Worm (Caenorhabditis elegans) whole organism, mixed stage, embryonic: ENCODE measurements around the gene lelo-3.

ENCODE experiments used
- M03D4.4 ChIP-seq: sonication (generic microtip); optimal IDR thresholded peaks from 2 replicates; lab custom pipeline; 2017; ENCODE audit warnings: mild to moderate bottlenecking, missing genetic modification characterization, missing compliant biosample characterization
- ceh-39 ChIP-seq: fragments of 150-350 bp; optimal IDR thresholded peaks from 2 replicates; lab custom pipeline; 2014; ENCODE audit warnings: missing biosample characterization, missing genetic modification characterization
- hlh-1 ChIP-seq: fragments of 150-350 bp; optimal IDR thresholded peaks from 2 replicates; lab custom pipeline; 2014; ENCODE audit warnings: missing biosample characterization, missing genetic modification reagents, missing genetic modification characterization
- lsy-2 ChIP-seq: fragments of 150-350 bp; optimal IDR thresholded peaks from 2 replicates; lab custom pipeline; 2014; ENCODE audit warnings: missing biosample characterization, missing genetic modification characterization
- mab-5 ChIP-seq: fragments of 150-350 bp; optimal IDR thresholded peaks from 2 replicates; lab custom pipeline; 2014; ENCODE audit warnings: missing biosample characterization, missing genetic modification characterization
- nhr-2 ChIP-seq: fragments of 150-350 bp; optimal IDR thresholded peaks from 2 replicates; lab custom pipeline; 2014; ENCODE audit warnings: missing biosample characterization, missing genetic modification characterization
- nhr-237 ChIP-seq: fragments of 150-350 bp; optimal IDR thresholded peaks from 2 replicates; lab custom pipeline; 2014; ENCODE audit warnings: missing biosample characterization, missing genetic modification characterization
- nhr-28 ChIP-seq: fragments of 150-350 bp; optimal IDR thresholded peaks from 2 replicates; lab custom pipeline; 2014; ENCODE audit warnings: missing biosample characterization, missing genetic modification characterization
- nhr-76 ChIP-seq: sonication (generic microtip); optimal IDR thresholded peaks from 2 replicates; lab custom pipeline; 2017; ENCODE audit warnings: missing biosample characterization, missing genetic modification characterization
- pha-4 ChIP-seq: fragments of 150-350 bp; optimal IDR thresholded peaks from 2 replicates; lab custom pipeline; 2018; ENCODE audit warnings: missing biosample characterization, missing genetic modification reagents, missing genetic modification characterization
- snpc-4 ChIP-seq: fragments of 150-350 bp; optimal IDR thresholded peaks from 2 replicates; lab custom pipeline; 2014; ENCODE audit warnings: missing biosample characterization, missing genetic modification characterization
- unc-39 ChIP-seq: fragments of 150-350 bp; optimal IDR thresholded peaks from 2 replicates; lab custom pipeline; 2014; ENCODE audit warnings: missing biosample characterization, missing genetic modification characterization

ce11 chrX:6050078-6050477 is 27.7 kb upstream of the lelo-3 start:
- TF ChIP-seq nhr-2, result no peak
- TF ChIP-seq lsy-2 (tag; lab: Kevin White, UChicago), result no peak
- TF ChIP-seq nhr-237 (tag; lab: Kevin White, UChicago), result no peak
- no peak for TF ChIP-seq snpc-4 (tag; lab: Kevin White, UChicago)
- no peak for TF ChIP-seq mab-5 (tag; lab: Kevin White, UChicago)
- no peak for TF ChIP-seq nhr-76 (tag; lab: Kevin White, UChicago)
- TF ChIP-seq unc-39, result no peak
- TF ChIP-seq pha-4 (tag; lab: Kevin White, UChicago), result no peak
- TF ChIP-seq ceh-39 (tag; lab: Kevin White, UChicago), result no peak
- TF ChIP-seq hlh-1, result peak; percentile 54
- TF ChIP-seq M03D4.4 (tag; lab: Kevin White, UChicago), result no peak
- no peak for TF ChIP-seq nhr-28 (tag; lab: Kevin White, UChicago)
